Worm (Caenorhabditis elegans) whole organism, early embryonic: ENCODE measurements around the gene cpr-4.
"Not testable (repeated sequence)": the region's sequence is repeated elsewhere in the genome, so short reads cannot be mapped to it uniquely, and the experiment has no call there.

ENCODE experiments used
- B0310.2 ChIP-seq: sonication (generic microtip); optimal IDR thresholded peaks from 2 replicates; lab custom pipeline; 2016; ENCODE audit warnings: mild to moderate bottlenecking, missing genetic modification characterization, missing compliant biosample characterization
- F13C5.2 ChIP-seq: sonication (generic microtip); optimal IDR thresholded peaks from 2 replicates; lab custom pipeline; 2017; ENCODE audit warnings: mild to moderate bottlenecking, missing genetic modification characterization, inconsistent platforms, missing compliant biosample characterization
- aly-1 ChIP-seq: sonication (generic microtip); optimal IDR thresholded peaks from 2 replicates; lab custom pipeline; 2016; ENCODE audit warnings: missing genetic modification characterization, missing compliant biosample characterization
- ama-1 ChIP-seq: fragments of 150-350 bp; optimal IDR thresholded peaks from 2 replicates; lab custom pipeline; 2014
- ceh-13 ChIP-seq: fragments of 200-800 bp; sonication (Bioruptor generic); optimal IDR thresholded peaks from 2 replicates; lab custom pipeline; 2018; ENCODE audit warnings: mild to moderate bottlenecking, missing genetic modification characterization, missing compliant biosample characterization
- ceh-36 ChIP-seq: sonication (generic microtip); optimal IDR thresholded peaks from 2 replicates; lab custom pipeline; 2016; ENCODE audit warnings: missing genetic modification characterization, inconsistent platforms, missing compliant biosample characterization
- ets-7 ChIP-seq: sonication (generic microtip); optimal IDR thresholded peaks from 2 replicates; lab custom pipeline; 2016; ENCODE audit warnings: missing genotype, missing genetic modification characterization, missing compliant biosample characterization
- flt-1 ChIP-seq: fragments of 200-800 bp; sonication (Bioruptor generic); IDR thresholded peaks from 2 replicates; pipeline ENCODE4 v1.3.6; 2022; ENCODE audit warnings: missing genetic modification characterization, missing compliant biosample characterization
- hmbx-1 ChIP-seq: sonication (generic microtip); optimal IDR thresholded peaks from 2 replicates; lab custom pipeline; 2016; ENCODE audit warnings: mild to moderate bottlenecking, missing genetic modification characterization, missing compliant biosample characterization
- hmg-4 ChIP-seq: fragments of 200-800 bp; sonication (Bioruptor generic); optimal IDR thresholded peaks from 2 replicates; lab custom pipeline; 2018; ENCODE audit warnings: mild to moderate bottlenecking, missing genetic modification characterization, missing compliant biosample characterization
- hnd-1 ChIP-seq: sonication (generic microtip); optimal IDR thresholded peaks from 2 replicates; lab custom pipeline; 2016; ENCODE audit warnings: missing genetic modification characterization, missing compliant biosample characterization
- pes-1 ChIP-seq: fragments of 200-800 bp; sonication (Bioruptor generic); IDR thresholded peaks from 2 replicates; pipeline ENCODE4 v1.3.6; 2022; ENCODE audit warnings: missing genetic modification reagents, missing genetic modification characterization, missing compliant biosample characterization
- scrt-1 ChIP-seq: fragments of 200-800 bp; sonication (Bioruptor generic); IDR thresholded peaks from 2 replicates; pipeline ENCODE4 v1.3.6; 2022; ENCODE audit warnings: missing genetic modification characterization, missing compliant biosample characterization
- sea-1 ChIP-seq: fragments of 200-800 bp; sonication (Bioruptor generic); conservative IDR thresholded peaks from 2 replicates; pipeline ENCODE4 v1.3.6; 2022; ENCODE audit warnings: missing genetic modification characterization, missing compliant biosample characterization
- tbx-11 ChIP-seq: fragments of 200-800 bp; sonication (Bioruptor generic); IDR thresholded peaks from 2 replicates; pipeline ENCODE4 v1.3.6; 2022; ENCODE audit warnings: missing genetic modification characterization, missing compliant biosample characterization
- tbx-37 ChIP-seq: fragments of 200-800 bp; sonication (Bioruptor generic); conservative IDR thresholded peaks from 2 replicates; pipeline ENCODE4 v1.3.6; 2022; ENCODE audit warnings: missing genetic modification reagents, missing genetic modification characterization, missing compliant biosample characterization
- tra-4 ChIP-seq: sonication (generic microtip); optimal IDR thresholded peaks from 2 replicates; lab custom pipeline; 2017; ENCODE audit warnings: missing genetic modification characterization, missing compliant biosample characterization

cpr-4 gene

DNA sequence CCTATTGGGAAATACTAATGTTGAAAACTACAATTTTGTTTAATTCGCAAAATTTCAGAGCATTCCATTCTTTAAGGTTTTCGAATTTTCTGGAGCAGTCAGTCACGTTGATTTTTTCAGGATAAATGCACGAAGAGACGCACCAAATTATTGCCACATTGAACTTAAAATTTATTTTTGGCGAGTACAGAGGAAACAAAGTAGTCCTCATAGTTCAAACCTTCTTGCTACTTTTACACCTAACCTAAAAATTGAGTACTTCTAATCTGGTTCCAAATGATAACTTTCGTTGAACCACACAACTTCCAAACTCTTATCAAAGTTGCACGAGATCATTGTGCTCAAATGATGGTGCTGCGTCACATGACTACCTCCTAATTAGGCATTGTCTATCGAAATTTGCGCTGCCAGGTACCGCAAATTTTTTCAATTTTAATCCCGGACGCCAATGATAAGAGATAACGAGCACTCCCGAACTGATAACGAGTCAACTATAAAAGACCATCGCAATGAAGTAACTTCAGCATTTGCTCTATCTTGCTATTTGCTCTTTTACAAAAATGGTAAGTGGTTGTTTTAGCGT is at the start of gene cpr-4:
Gene cpr-4 (plus strand): TSS at position 523 of the 583 bp plus-strand sequence.
- no peak for TF ChIP-seq tbx-11 (GFP tag; lab: Robert Waterston, UW)
- no peak for TF ChIP-seq hmbx-1 (tag; lab: Kevin White, UChicago)
- TF ChIP-seq tra-4 (tag; lab: Kevin White, UChicago), result no peak

DNA sequence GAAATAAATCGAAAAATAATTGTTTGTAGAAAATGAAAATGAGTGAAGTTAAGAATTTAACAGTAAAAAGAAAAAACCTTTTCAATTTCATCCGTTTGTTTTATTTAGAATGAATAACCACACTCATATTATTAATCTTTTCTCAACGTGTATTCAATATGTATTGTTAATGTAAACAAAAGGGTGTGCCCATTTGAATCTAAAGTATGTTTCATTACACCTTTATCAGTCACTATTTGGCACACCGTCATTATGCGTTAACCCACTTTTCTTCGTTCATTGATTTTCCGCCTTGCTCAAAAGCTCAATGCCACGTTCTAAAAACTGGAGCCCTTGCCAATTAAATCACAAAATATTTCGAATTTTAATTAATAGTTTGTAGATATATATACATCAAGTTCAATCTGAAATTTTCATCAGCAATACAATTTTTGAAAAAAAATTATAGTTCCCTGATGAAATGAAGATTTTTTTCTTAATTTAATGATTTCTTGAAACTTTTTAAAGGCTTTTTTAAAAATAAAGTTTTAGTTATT is 48.6 kb upstream of the cpr-4 start, which contains the start of gene K04A8.1:
Gene K04A8.1 (plus strand): TSS at position 486 of the 536 bp plus-strand sequence.
- no peak for TF ChIP-seq pes-1 (GFP tag; lab: Robert Waterston, UW)
- no peak for TF ChIP-seq ets-7 (tag; lab: Kevin White, UChicago)
- TF ChIP-seq B0310.2 (tag; lab: Kevin White, UChicago), result no peak
- TF ChIP-seq sea-1 (GFP tag; lab: Robert Waterston, UW), result no peak
- TF ChIP-seq F13C5.2 (tag; lab: Kevin White, UChicago), result no peak
- no peak for TF ChIP-seq tra-4 (tag; lab: Kevin White, UChicago)
- no peak for TF ChIP-seq flt-1 (GFP tag; lab: Robert Waterston, UW)
- TF ChIP-seq aly-1 (tag; lab: Kevin White, UChicago), result no peak

ce11 chrV:6575406-6576130 is 38.9 kb upstream of the cpr-4 start, which contains the start of gene fut-2:
fut-2 (minus strand) TSS chrV:6575890.
- TF ChIP-seq tbx-37 (GFP tag; lab: Robert Waterston, UW), result no peak
- TF ChIP-seq F13C5.2 (tag; lab: Kevin White, UChicago), result no peak
- no peak for TF ChIP-seq ets-7 (tag; lab: Kevin White, UChicago)
- TF ChIP-seq ceh-36, result no peak
- no peak for TF ChIP-seq sea-1 (GFP tag; lab: Robert Waterston, UW)
- no peak for TF ChIP-seq scrt-1 (GFP tag; lab: Robert Waterston, UW)
- no peak for TF ChIP-seq aly-1 (tag; lab: Kevin White, UChicago)
- TF ChIP-seq flt-1 (GFP tag; lab: Robert Waterston, UW), result no peak
- TF ChIP-seq hmbx-1 (tag; lab: Kevin White, UChicago), result no peak
- no peak for TF ChIP-seq tbx-11 (GFP tag; lab: Robert Waterston, UW)
- no peak for TF ChIP-seq tra-4 (tag; lab: Kevin White, UChicago)

DNA sequence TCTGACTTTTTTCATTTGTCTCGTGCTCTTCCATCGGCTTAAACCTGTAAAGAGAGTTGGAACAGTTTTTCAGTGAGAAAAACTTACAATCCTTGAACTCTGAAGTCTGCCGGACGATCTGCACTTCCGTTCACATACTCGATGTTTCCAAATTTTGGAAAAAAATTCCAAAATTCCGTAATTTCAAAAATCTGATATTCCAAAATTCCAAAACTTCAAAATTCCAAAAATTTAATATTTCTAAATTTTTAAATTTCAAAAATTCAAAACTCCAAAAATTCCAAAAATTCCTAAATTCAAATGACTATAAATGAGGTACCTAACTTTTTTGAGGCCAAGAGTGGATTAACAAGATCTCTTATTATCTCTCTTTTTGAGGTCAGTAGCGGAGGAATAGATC is 37.9 kb upstream of the cpr-4 start, which contains the start of gene EGAP9.4:
Gene EGAP9.4 (plus strand): TSS at position 301 of the 400 bp plus-strand sequence.
- no peak for TF ChIP-seq ceh-36
- TF ChIP-seq pes-1 (GFP tag; lab: Robert Waterston, UW), result no peak
- TF ChIP-seq sea-1 (GFP tag; lab: Robert Waterston, UW), result no peak
- no peak for TF ChIP-seq aly-1 (tag; lab: Kevin White, UChicago)
- TF ChIP-seq hmg-4 (GFP tag; lab: Kevin White, UChicago), result no peak
- TF ChIP-seq tbx-37 (GFP tag; lab: Robert Waterston, UW), result no peak
- no peak for TF ChIP-seq ama-1 (lab: Kevin White, UChicago)
- no peak for TF ChIP-seq tbx-11 (GFP tag; lab: Robert Waterston, UW)
- TF ChIP-seq F13C5.2 (tag; lab: Kevin White, UChicago), result no peak
- TF ChIP-seq hnd-1 (tag; lab: Kevin White, UChicago), result no peak
- TF ChIP-seq scrt-1 (GFP tag; lab: Robert Waterston, UW), result no peak
- no peak for TF ChIP-seq hmbx-1 (tag; lab: Kevin White, UChicago)
- no peak for TF ChIP-seq B0310.2 (tag; lab: Kevin White, UChicago)
- TF ChIP-seq ceh-13 (GFP tag; lab: Kevin White, UChicago), result no peak
- TF ChIP-seq flt-1 (GFP tag; lab: Robert Waterston, UW), result no peak

DNA sequence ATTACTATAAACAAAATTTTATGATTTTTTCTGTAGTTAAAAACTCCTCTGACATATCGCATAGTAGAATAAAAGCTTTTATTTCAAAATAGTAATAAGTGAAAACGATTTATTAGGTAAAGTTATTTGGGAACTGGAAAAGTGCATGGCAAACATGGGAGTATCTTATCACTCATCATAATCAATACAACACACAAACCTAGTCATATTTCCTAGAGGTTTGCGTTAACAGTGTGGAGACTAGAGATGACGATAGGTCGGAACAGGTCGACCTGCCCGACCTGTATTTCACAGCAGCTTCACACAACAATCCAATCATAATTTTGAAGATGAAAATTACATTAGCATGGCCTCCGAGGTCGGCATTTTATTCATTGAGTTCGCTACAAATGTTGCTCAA is 34.5 kb upstream of the cpr-4 start, which contains the start of gene EGAP9.3:
Gene EGAP9.3 (minus strand): TSS at position 131 of the 400 bp plus-strand sequence.
- TF ChIP-seq tbx-11 (GFP tag; lab: Robert Waterston, UW) (no peak), pes-1 (GFP tag; lab: Robert Waterston, UW) (no peak), F13C5.2 (tag; lab: Kevin White, UChicago) (no peak), ceh-13 (GFP tag; lab: Kevin White, UChicago) (no peak), scrt-1 (GFP tag; lab: Robert Waterston, UW) (no peak), hnd-1 (tag; lab: Kevin White, UChicago) (no peak), flt-1 (GFP tag; lab: Robert Waterston, UW) (no peak), sea-1 (GFP tag; lab: Robert Waterston, UW) (no peak), ets-7 (tag; lab: Kevin White, UChicago) (no peak), ama-1 (lab: Kevin White, UChicago) (no peak), B0310.2 (tag; lab: Kevin White, UChicago) (no peak), tbx-37 (GFP tag; lab: Robert Waterston, UW) (no peak), hmbx-1 (tag; lab: Kevin White, UChicago) (no peak), aly-1 (tag; lab: Kevin White, UChicago) (no peak), hmg-4 (GFP tag; lab: Kevin White, UChicago) (no peak), tra-4 (tag; lab: Kevin White, UChicago) (no peak), ceh-36 (no peak)

DNA sequence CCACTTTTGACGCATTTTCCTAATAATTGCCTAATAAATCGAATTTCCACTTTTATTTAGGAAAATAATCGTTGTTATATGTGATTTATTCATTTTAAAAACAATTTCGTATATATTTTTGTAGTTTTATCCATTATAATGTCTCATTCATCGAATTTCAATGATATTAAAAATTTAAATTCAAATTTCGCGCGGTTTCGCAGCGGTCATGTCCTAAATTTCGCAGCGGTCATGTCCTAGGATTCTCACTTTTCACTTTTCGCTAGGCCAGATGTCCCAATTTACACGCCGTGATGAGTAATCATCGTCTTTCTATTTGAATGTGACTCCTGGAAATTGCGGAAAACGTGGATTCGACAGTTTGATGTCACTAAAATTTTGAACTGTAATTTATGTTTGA is 32.7 kb upstream of the cpr-4 start, which contains the start of gene ZK1055.4:
Gene ZK1055.4 (plus strand): TSS at position 301 of the 400 bp plus-strand sequence.
- not testable (repeated sequence) for TF ChIP-seq hmbx-1 (tag; lab: Kevin White, UChicago); ama-1 (lab: Kevin White, UChicago); hmg-4 (GFP tag; lab: Kevin White, UChicago)
